Fruit fly (Drosophila melanogaster): Measurements from ENCODE around the gene CG12502.

The CG12502 gene

dm6 chr3L:837552-838187 lies 27.5 kb upstream of the CG12502 start, which contains the start of the genes CG13901 and CG13887 (continued):
- TF ChIP-seq Nf-YC (tag; optimal IDR thresholded peaks at IDR 0.05) (peak; percentile 83), HLHmδ (GFP tag; optimal IDR thresholded peaks at IDR 0.05) (no peak), Mad (GFP tag; optimal IDR thresholded peaks at IDR 0.05) (peak; percentile 77), CG10431 (GFP tag; optimal IDR thresholded peaks at IDR 0.05) (peak; percentile 33), Spps (tag; optimal IDR thresholded peaks at IDR 0.05) (peak; percentile 78), bsh (GFP tag; optimal IDR thresholded peaks at IDR 0.05) (peak; percentile 31 to 90), dati (GFP tag; IDR thresholded peaks at IDR 0.05) (0 out of 2 replicates have a peak, but pooled peaks have one; percentile 52), CG1233 (GFP tag; optimal IDR thresholded peaks at IDR 0.05) (peak; percentile 85), ftz-f1 (GFP tag; optimal IDR thresholded peaks at IDR 0.05) (peak; percentile 61), tx (GFP tag; optimal IDR thresholded peaks at IDR 0.05) (peak; percentile 95), CG2116 (GFP tag; optimal IDR thresholded peaks at IDR 0.05) (peak; percentile 87), dmrt11E (tag; optimal IDR thresholded peaks at IDR 0.05) (peak; percentile 86), odd (GFP tag; optimal IDR thresholded peaks at IDR 0.05) (no peak), oc (tag; optimal IDR thresholded peaks at IDR 0.05) (peak; percentile 82), Dfd (GFP tag; optimal IDR thresholded peaks at IDR 0.05) (no peak), CG34224 (GFP tag; IDR thresholded peaks at IDR 0.05; ENCODE audit: partially characterized antibody) (0 out of 3 replicates have a peak, but pooled peaks have one; percentile 18), CG11247 (GFP tag; IDR thresholded peaks at IDR 0.05) (peak; percentile 82), NFAT (GFP tag; IDR thresholded peaks at IDR 0.05) (peak; percentile 82), tio (GFP tag; optimal IDR thresholded peaks at IDR 0.05) (no peak), chm (GFP tag; IDR thresholded peaks at IDR 0.05) (peak; percentile 84), HLH54F (GFP tag; optimal IDR thresholded peaks at IDR 0.05) (peak; percentile 95), CG14014 (GFP tag; IDR thresholded peaks at IDR 0.05) (peak; percentile 92), CG2678 (tag; optimal IDR thresholded peaks at IDR 0.05) (peak; percentile 90), CG10979 (tag; optimal IDR thresholded peaks at IDR 0.05) (peak; percentile 87), Dip3 (GFP tag; optimal IDR thresholded peaks at IDR 0.05) (peak; percentile 92), Bgb (GFP tag; IDR thresholded peaks at IDR 0.05; ENCODE audit: partially characterized antibody) (no peak), sim (GFP tag; IDR thresholded peaks at IDR 0.05) (no peak; the same call in 1 of the 2 replicates), ranshi (GFP tag; IDR thresholded peaks at IDR 0.05) (peak; percentile 86), ttk (GFP tag; IDR thresholded peaks at IDR 0.05) (peak; percentile 85), eve (GFP tag; optimal IDR thresholded peaks at IDR 0.05) (no peak), CG14710 (tag; optimal IDR thresholded peaks at IDR 0.05) (peak; percentile 94), tap (tag; optimal IDR thresholded peaks at IDR 0.05) (peak; percentile 66), unpg (GFP tag; optimal IDR thresholded peaks at IDR 0.05) (peak; percentile 90), HmgZ (tag; optimal IDR thresholded peaks at IDR 0.05) (peak; percentile 97), trem (tag; optimal IDR thresholded peaks at IDR 0.05) (peak; percentile 100), CG9797 (GFP tag; optimal IDR thresholded peaks at IDR 0.05) (peak; percentile 52), esg (GFP tag; conservative IDR thresholded peaks at IDR 0.05) (peak; percentile 81), CHES-1-like (GFP tag; optimal IDR thresholded peaks at IDR 0.05) (peak; percentile 94), en (GFP tag; optimal IDR thresholded peaks at IDR 0.05) (peak; percentile 82), luna (GFP tag; optimal IDR thresholded peaks at IDR 0.05) (peak; percentile 83), CG31441 (GFP tag; IDR thresholded peaks at IDR 0.05) (peak; percentile 91), CG2889 (GFP tag; IDR thresholded peaks at IDR 0.05) (peak; percentile 80), CG5953 (GFP tag; IDR thresholded peaks at IDR 0.05) (peak; percentile 79), ase (GFP tag; IDR thresholded peaks at IDR 0.05) (peak; percentile 82), CG3407 (GFP tag; optimal IDR thresholded peaks at IDR 0.05) (peak; percentile 83), CG10654 (GFP tag; optimal IDR thresholded peaks at IDR 0.05) (peak; percentile 92), sna (GFP tag; IDR thresholded peaks at IDR 0.05; ENCODE audit: partially characterized antibody) (no peak), Xbp1 (GFP tag; optimal IDR thresholded peaks at IDR 0.05) (peak; percentile 97), ind (GFP tag; optimal IDR thresholded peaks at IDR 0.05) (peak; percentile 94), CG6254 (GFP tag; optimal IDR thresholded peaks at IDR 0.05) (peak; percentile 47)
